Fruit fly (Drosophila melanogaster) whole organism, embryonic: ENCODE results near the gene mRpL3.

ENCODE experiments used
- Asciz ChIP-seq: fragments of 200-800 bp; sonication (Bioruptor generic); optimal IDR thresholded peaks from 2 replicates; lab custom pipeline; 2017; ENCODE audit warnings: missing biosample characterization, mild to moderate bottlenecking, missing genetic modification characterization, missing genetic modification reagents
- Bgb ChIP-seq: fragments of 200-800 bp; sonication (Bioruptor generic); IDR thresholded peaks from 2 replicates; pipeline ENCODE4 v1.3.6; 2022; ENCODE audit warnings: missing biosample characterization, missing genetic modification characterization; ENCODE audit not compliant: partially characterized antibody
- CG10147 ChIP-seq: fragments of 200-800 bp; sonication (Bioruptor generic); optimal IDR thresholded peaks from 2 replicates; lab custom pipeline; 2019; ENCODE audit warnings: missing biosample characterization, mild to moderate bottlenecking, missing genetic modification characterization, moderate library complexity
- CG10654 ChIP-seq: fragments of 200-800 bp; sonication (Bioruptor generic); optimal IDR thresholded peaks from 2 replicates; lab custom pipeline; 2016; ENCODE audit warnings: missing biosample characterization, missing genetic modification characterization
- CG12219 ChIP-seq: fragments of 200-800 bp; sonication (Bioruptor generic); optimal IDR thresholded peaks from 3 replicates; lab custom pipeline; 2018; ENCODE audit warnings: missing biosample characterization, mild to moderate bottlenecking, missing genetic modification characterization
- CG12942 ChIP-seq: fragments of 200-800 bp; sonication (Bioruptor generic); optimal IDR thresholded peaks from 3 replicates; lab custom pipeline; 2016; ENCODE audit warnings: missing biosample characterization, missing genetic modification characterization
- CG13296 ChIP-seq: fragments of 200-800 bp; sonication (Bioruptor generic); optimal IDR thresholded peaks from 3 replicates; lab custom pipeline; 2018; ENCODE audit warnings: missing biosample characterization, mild to moderate bottlenecking, missing genetic modification characterization
- CG13424 ChIP-seq: fragments of 200-800 bp; sonication (Bioruptor generic); optimal IDR thresholded peaks from 2 replicates; lab custom pipeline; 2019; ENCODE audit warnings: missing biosample characterization, mild to moderate bottlenecking, missing genetic modification characterization, moderate library complexity
- CG13894 ChIP-seq: fragments of 200-800 bp; sonication (Bioruptor generic); optimal IDR thresholded peaks from 3 replicates; lab custom pipeline; 2018; ENCODE audit warnings: missing biosample characterization, mild to moderate bottlenecking, missing genetic modification characterization, moderate library complexity
- CG14965 ChIP-seq: fragments of 200-800 bp; sonication (Bioruptor generic); optimal IDR thresholded peaks from 2 replicates; lab custom pipeline; 2016; ENCODE audit warnings: missing biosample characterization, missing genetic modification characterization, borderline replicate concordance
- CG15479 ChIP-seq: fragments of 200-800 bp; sonication (Bioruptor generic); optimal IDR thresholded peaks from 3 replicates; lab custom pipeline; 2019; ENCODE audit warnings: missing biosample characterization, mild to moderate bottlenecking, missing genetic modification characterization, moderate library complexity
- CG17385 ChIP-seq: fragments of 200-800 bp; sonication (Bioruptor generic); optimal IDR thresholded peaks from 3 replicates; lab custom pipeline; 2018; ENCODE audit warnings: missing biosample characterization, mild to moderate bottlenecking, missing genetic modification characterization
- CG1792 ChIP-seq: fragments of 200-800 bp; sonication (Bioruptor generic); optimal IDR thresholded peaks from 2 replicates; lab custom pipeline; 2016; ENCODE audit warnings: missing biosample characterization, missing genetic modification characterization
- CG6254 ChIP-seq: fragments of 200-800 bp; sonication (Bioruptor generic); optimal IDR thresholded peaks from 3 replicates; lab custom pipeline; 2017; ENCODE audit warnings: mild to moderate bottlenecking, missing biosample characterization, missing genetic modification reagents, missing genetic modification characterization
- CG6854 ChIP-seq: fragments of 200-800 bp; sonication (Bioruptor generic); optimal IDR thresholded peaks from 3 replicates; lab custom pipeline; 2017; ENCODE audit warnings: missing biosample characterization, mild to moderate bottlenecking, missing genetic modification characterization
- CG7745 ChIP-seq: fragments of 200-800 bp; sonication (Bioruptor generic); optimal IDR thresholded peaks from 2 replicates; lab custom pipeline; 2018; ENCODE audit warnings: missing biosample characterization, mild to moderate bottlenecking, missing genetic modification characterization, moderate library complexity
- CG7786 ChIP-seq: fragments of 200-800 bp; sonication (Bioruptor generic); optimal IDR thresholded peaks from 2 replicates; lab custom pipeline; 2016; ENCODE audit warnings: missing biosample characterization, missing genetic modification characterization
- CTCF ChIP-seq: fragments of 200-800 bp; sonication (Bioruptor generic); optimal IDR thresholded peaks from 2 replicates; lab custom pipeline; 2017; ENCODE audit warnings: missing biosample characterization, mild to moderate bottlenecking, missing genetic modification characterization, moderate library complexity
- E2f2 ChIP-seq: fragments of 200-800 bp; sonication (Bioruptor generic); IDR thresholded peaks from 2 replicates; pipeline ENCODE4 v1.3.6; 2022; ENCODE audit warnings: missing biosample characterization, missing genetic modification characterization
- Eip74EF ChIP-seq, 2 experiments: fragments of 200-800 bp in 1 of 2; fragments of >200 bp in 1 of 2; sonication (Bioruptor generic) in 1 of 2; optimal IDR thresholded peaks; 2 replicates each; lab custom pipeline; 2017 to 2019; ENCODE audit warnings: missing biosample characterization in 2 of 2, missing genetic modification characterization in 2 of 2, mild to moderate bottlenecking in 1 of 2, moderate library complexity in 1 of 2
- Ets65A ChIP-seq: fragments of 200-800 bp; sonication (Bioruptor generic); peaks from one replicate; lab custom pipeline; 2016; ENCODE audit warnings: missing biosample characterization, missing genetic modification characterization
- Fer1 ChIP-seq: fragments of 200-800 bp; sonication (Bioruptor generic); optimal IDR thresholded peaks from 2 replicates; lab custom pipeline; 2017; ENCODE audit warnings: missing biosample characterization, mild to moderate bottlenecking, missing genetic modification characterization
- HLHmδ ChIP-seq: fragments of 200-800 bp; sonication (Bioruptor generic); optimal IDR thresholded peaks from 2 replicates; lab custom pipeline; 2018; ENCODE audit warnings: missing biosample characterization, mild to moderate bottlenecking, missing genetic modification characterization, moderate library complexity
- HmgD ChIP-seq: fragments of 200-800 bp; sonication (Bioruptor generic); optimal IDR thresholded peaks from 3 replicates; lab custom pipeline; 2016; ENCODE audit warnings: missing biosample characterization, missing genetic modification characterization
- MTF-1 ChIP-seq: fragments of 200-800 bp; sonication (Bioruptor generic); optimal IDR thresholded peaks from 2 replicates; lab custom pipeline; 2018; ENCODE audit warnings: missing biosample characterization, mild to moderate bottlenecking, missing genetic modification characterization, borderline replicate concordance
- Meics ChIP-seq: fragments of 200-800 bp; sonication (Bioruptor generic); optimal IDR thresholded peaks from 2 replicates; lab custom pipeline; 2017; ENCODE audit warnings: missing biosample characterization, mild to moderate bottlenecking, missing genetic modification characterization
- Nf-YA ChIP-seq: fragments of 200-800 bp; sonication (Bioruptor generic); IDR thresholded peaks from 2 replicates; pipeline ENCODE4 v1.3.6; 2022; ENCODE audit warnings: missing biosample characterization, missing genetic modification characterization
- PHDP ChIP-seq: fragments of 200-800 bp; sonication (Bioruptor generic); optimal IDR thresholded peaks from 3 replicates; lab custom pipeline; 2018; ENCODE audit warnings: missing biosample characterization, mild to moderate bottlenecking, missing genetic modification characterization, moderate library complexity
- Rfx ChIP-seq: fragments of 200-800 bp; sonication (Bioruptor generic); IDR thresholded peaks from 2 replicates; pipeline ENCODE4 v1.3.6; 2022; ENCODE audit warnings: missing biosample characterization, missing genetic modification characterization
- Sox102F ChIP-seq: fragments of 200-800 bp; sonication (Bioruptor generic); optimal IDR thresholded peaks from 2 replicates; lab custom pipeline; 2018; ENCODE audit warnings: missing biosample characterization, mild to moderate bottlenecking, missing genetic modification characterization, moderate library complexity
- al ChIP-seq: fragments of 200-800 bp; sonication (Bioruptor generic); IDR thresholded peaks from 2 replicates; pipeline ENCODE4 v1.3.6; 2022; ENCODE audit warnings: missing biosample characterization, missing genetic modification characterization
- aop ChIP-seq: fragments of 200-800 bp; sonication (Bioruptor generic); IDR thresholded peaks from 2 replicates; pipeline ENCODE4 v1.3.6; 2022; ENCODE audit warnings: missing biosample characterization, missing genetic modification characterization
- bab2 ChIP-seq: fragments of 200-800 bp; sonication (Bioruptor generic); optimal IDR thresholded peaks from 2 replicates; lab custom pipeline; 2016; ENCODE audit warnings: missing biosample characterization, missing genetic modification characterization
- bigmax ChIP-seq: fragments of 200-800 bp; sonication (Bioruptor generic); optimal IDR thresholded peaks from 2 replicates; lab custom pipeline; 2018; ENCODE audit warnings: missing biosample characterization, mild to moderate bottlenecking, missing genetic modification characterization
- cad ChIP-seq: fragments of >200 bp; optimal IDR thresholded peaks from 2 replicates; lab custom pipeline; 2017; ENCODE audit warnings: missing biosample characterization, missing genetic modification characterization
- cas ChIP-seq: fragments of 200-800 bp; sonication (Bioruptor generic); IDR thresholded peaks from 2 replicates; pipeline ENCODE4 v1.3.6; 2022; ENCODE audit warnings: missing biosample characterization, missing genetic modification characterization
- caup ChIP-seq: fragments of 200-800 bp; sonication (Bioruptor generic); optimal IDR thresholded peaks from 3 replicates; lab custom pipeline; 2017; ENCODE audit warnings: missing biosample characterization, mild to moderate bottlenecking, missing genetic modification characterization, moderate library complexity; ENCODE audit not compliant: severe bottlenecking
- crc ChIP-seq: fragments of 200-800 bp; sonication (Bioruptor generic); optimal IDR thresholded peaks from 2 replicates; lab custom pipeline; 2016; ENCODE audit warnings: missing biosample characterization, missing genetic modification characterization
- dpn ChIP-seq, 2 experiments: fragments of 200-800 bp; sonication (Bioruptor generic); optimal IDR thresholded peaks; 3 replicates each; lab custom pipeline; 2016; ENCODE audit warnings: missing biosample characterization in 2 of 2, missing genetic modification characterization in 2 of 2
- fd102C ChIP-seq: fragments of 200-800 bp; sonication (Bioruptor generic); optimal IDR thresholded peaks from 2 replicates; lab custom pipeline; 2018; ENCODE audit warnings: missing biosample characterization, mild to moderate bottlenecking, missing genetic modification characterization, moderate library complexity
- fd3F ChIP-seq: fragments of 200-800 bp; sonication (Bioruptor generic); optimal IDR thresholded peaks from 2 replicates; lab custom pipeline; 2018; ENCODE audit warnings: missing biosample characterization, mild to moderate bottlenecking, missing genetic modification characterization, moderate library complexity
- gcm2 ChIP-seq: fragments of 200-800 bp; sonication (Bioruptor generic); optimal IDR thresholded peaks from 2 replicates; lab custom pipeline; 2016; ENCODE audit warnings: missing biosample characterization, missing genetic modification characterization
- gsb-n ChIP-seq: fragments of 200-800 bp; sonication (Bioruptor generic); optimal IDR thresholded peaks from 3 replicates; lab custom pipeline; 2018; ENCODE audit warnings: missing biosample characterization, mild to moderate bottlenecking, missing genetic modification characterization
- lab ChIP-seq: fragments of 200-800 bp; sonication (Bioruptor generic); optimal IDR thresholded peaks from 3 replicates; lab custom pipeline; 2017; ENCODE audit warnings: missing biosample characterization, missing genetic modification characterization, mild to moderate bottlenecking, moderate library complexity, missing genetic modification reagents
- pnt ChIP-seq: fragments of 200-800 bp; sonication (Bioruptor generic); optimal IDR thresholded peaks from 3 replicates; lab custom pipeline; 2016; ENCODE audit warnings: missing biosample characterization, missing genetic modification characterization
- run ChIP-seq: fragments of 200-800 bp; sonication (Bioruptor generic); optimal IDR thresholded peaks from 3 replicates; lab custom pipeline; 2018; ENCODE audit warnings: missing biosample characterization, mild to moderate bottlenecking, missing genetic modification characterization
- sens ChIP-seq: fragments of 200-800 bp; sonication (Bioruptor generic); peaks from one replicate; lab custom pipeline; 2016; ENCODE audit warnings: missing biosample characterization, missing genetic modification characterization
- shn ChIP-seq: fragments of 200-800 bp; sonication (Bioruptor generic); optimal IDR thresholded peaks from 3 replicates; lab custom pipeline; 2016; ENCODE audit warnings: missing biosample characterization, missing genetic modification characterization
- sim ChIP-seq: fragments of 200-800 bp; sonication (Bioruptor generic); IDR thresholded peaks from 2 replicates; pipeline ENCODE4 v1.3.6; 2022; ENCODE audit warnings: missing biosample characterization, missing genetic modification characterization
- sob ChIP-seq: fragments of 200-800 bp; sonication (Bioruptor generic); IDR thresholded peaks from 2 replicates; pipeline ENCODE4 v1.3.6; 2022; ENCODE audit warnings: missing biosample characterization, missing genetic modification characterization
- zfh1 ChIP-seq: fragments of 200-800 bp; sonication (Bioruptor generic); IDR thresholded peaks from 3 replicates; pipeline ENCODE4 v1.3.6; 2022; ENCODE audit warnings: missing biosample characterization, missing genetic modification characterization
- zfh2 ChIP-seq: fragments of 200-800 bp; sonication (Bioruptor generic); optimal IDR thresholded peaks from 2 replicates; lab custom pipeline; 2016; ENCODE audit warnings: missing biosample characterization, missing genetic modification characterization

mRpL3 gene

DNA sequence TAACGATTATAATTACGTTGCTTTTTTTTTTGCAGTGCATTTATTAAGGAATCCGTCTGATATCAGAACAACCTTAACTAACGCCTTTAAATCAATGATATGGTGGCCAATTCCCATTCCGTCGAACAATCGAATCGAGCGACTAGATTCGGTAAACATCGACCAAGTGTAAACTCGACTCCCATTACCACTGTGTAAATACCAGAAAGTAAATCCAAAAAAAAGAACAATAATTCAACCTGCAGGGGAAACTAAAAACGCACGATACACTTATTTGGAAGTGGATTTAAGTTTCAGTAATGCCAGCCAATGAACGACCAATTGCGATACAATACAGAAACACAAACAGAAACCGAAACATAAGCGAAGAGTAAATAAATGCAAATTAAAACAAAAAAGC lies 44.5 kb downstream of the mRpL3 start:
- no peak for TF ChIP-seq HmgD (GFP tag; lab: Kevin White, UChicago)
- no peak for TF ChIP-seq cas (GFP tag; lab: Robert Waterston, UW)
- no peak for TF ChIP-seq zfh1
- no peak for TF ChIP-seq CG7786
- TF ChIP-seq CG13296 (GFP tag; lab: Kevin White, UChicago): peak; percentile 46
- no peak for TF ChIP-seq CG7745
- no peak for TF ChIP-seq gsb-n
- no peak for TF ChIP-seq CG10147 (GFP tag; lab: Kevin White, UChicago)
- no peak for TF ChIP-seq gcm2 (GFP tag; lab: Kevin White, UChicago)
- no peak for TF ChIP-seq Meics (GFP tag; lab: Kevin White, UChicago)
- TF ChIP-seq fd3F: no peak
- peak; percentile 22 for TF ChIP-seq lab (GFP tag; lab: Kevin White, UChicago)
- no peak for TF ChIP-seq CTCF
- no peak for TF ChIP-seq CG14965 (GFP tag; lab: Kevin White, UChicago)
- TF ChIP-seq E2f2: no peak
- no peak for TF ChIP-seq CG12942
- peak; percentile 78 for TF ChIP-seq Ets65A (GFP tag; lab: Kevin White, UChicago)
- TF ChIP-seq CG6854 (GFP tag; lab: Kevin White, UChicago): peak; percentile 11
- TF ChIP-seq run (tag; lab: Kevin White, UChicago): no peak
- no peak for TF ChIP-seq fd102C
- no peak for TF ChIP-seq aop (GFP tag; lab: Robert Waterston, UW)
- no peak for TF ChIP-seq CG10654 (GFP tag; lab: Kevin White, UChicago)
- TF ChIP-seq MTF-1 (GFP tag; lab: Kevin White, UChicago): peak; percentile 6
- no peak for TF ChIP-seq Asciz
- TF ChIP-seq al: no peak
- TF ChIP-seq zfh2 (GFP tag; lab: Kevin White, UChicago): no peak
- TF ChIP-seq HLHmδ (GFP tag; lab: Kevin White, UChicago): no peak
- no peak for TF ChIP-seq CG1792 (GFP tag; lab: Kevin White, UChicago)
- TF ChIP-seq pnt: no peak
- TF ChIP-seq Sox102F (GFP tag; lab: Kevin White, UChicago): no peak
- TF ChIP-seq Bgb: no peak
- TF ChIP-seq Rfx (GFP tag; lab: Robert Waterston, UW): peak; percentile 40; the same call in 1 of the 2 replicates
- TF ChIP-seq sim (GFP tag; lab: Robert Waterston, UW): no peak
- TF ChIP-seq CG12219 (GFP tag; lab: Kevin White, UChicago): no peak
- TF ChIP-seq cad: no peak
- TF ChIP-seq CG13424 (tag; lab: Kevin White, UChicago): no peak
- peak; percentile 61 for TF ChIP-seq sens (GFP tag; lab: Kevin White, UChicago)
- peak; percentile 21 for TF ChIP-seq Fer1 (GFP tag; lab: Kevin White, UChicago)
- TF ChIP-seq CG17385: no peak
- TF ChIP-seq shn (GFP tag; lab: Kevin White, UChicago): no peak
- TF ChIP-seq sob (GFP tag; lab: Robert Waterston, UW): peak; percentile 25; the same call in 1 of the 2 replicates
- peak; percentile 11 for TF ChIP-seq PHDP
- TF ChIP-seq bigmax: no peak
- no peak for TF ChIP-seq Eip74EF (GFP tag; optimal IDR thresholded peaks at IDR 0.05; lab: Kevin White, UChicago)
- TF ChIP-seq Nf-YA (GFP tag; lab: Robert Waterston, UW): no peak
- TF ChIP-seq bab2 (GFP tag; lab: Kevin White, UChicago): peak; percentile 10
- no peak for TF ChIP-seq CG13894 (tag; lab: Kevin White, UChicago)
- TF ChIP-seq caup: peak; percentile 34
- TF ChIP-seq crc (GFP tag; lab: Kevin White, UChicago): no peak
- TF ChIP-seq CG6254 (GFP tag; lab: Kevin White, UChicago): no peak
- TF ChIP-seq dpn (GFP tag; optimal IDR thresholded peaks at IDR 0.05; lab: Kevin White, UChicago): peak in 1 of 2 experiments; percentile 6
- no peak for TF ChIP-seq CG15479 (GFP tag; lab: Kevin White, UChicago)
